Fruit fly (Drosophila melanogaster) whole organism, wandering third instar larva: ENCODE results near the gene Ets97D.
A peak's percentile ranks its signal among the peaks of the same experiment; 100 is the strongest.

Experiments used
- Abd-B ChIP-seq: fragments of >200 bp; optimal IDR thresholded peaks from 2 replicates; lab custom pipeline; 2017; ENCODE audit warnings: missing biosample characterization, missing genetic modification characterization
- CG32264 ChIP-seq: fragments of 200-800 bp; sonication (Bioruptor generic); optimal IDR thresholded peaks from 2 replicates; lab custom pipeline; 2016; ENCODE audit warnings: missing biosample characterization, missing genetic modification characterization
- CG9705 ChIP-seq: fragments of 200-800 bp; sonication (Bioruptor generic); optimal IDR thresholded peaks from 2 replicates; lab custom pipeline; 2018; ENCODE audit warnings: missing biosample characterization, mild to moderate bottlenecking, missing genetic modification characterization
- CrebA ChIP-seq: fragments of 200-800 bp; sonication (Bioruptor generic); optimal IDR thresholded peaks from 2 replicates; lab custom pipeline; 2016; ENCODE audit warnings: missing biosample characterization, mild to moderate bottlenecking, missing genetic modification characterization, borderline replicate concordance
- Dfd ChIP-seq: fragments of >200 bp; optimal IDR thresholded peaks from 2 replicates; lab custom pipeline; 2017; ENCODE audit warnings: missing biosample characterization, missing genetic modification characterization
- Dif ChIP-seq: fragments of 200-275, 200-300 bp; sonication (Bioruptor generic); optimal IDR thresholded peaks from 2 replicates; lab custom pipeline; 2018; ENCODE audit warnings: missing biosample characterization, missing genetic modification characterization; ENCODE audit not compliant: partially characterized antibody
- GATAd ChIP-seq: sonication (Bioruptor generic); optimal IDR thresholded peaks from 2 replicates; lab custom pipeline; 2016; ENCODE audit warnings: missing biosample characterization, missing genetic modification characterization
- HLH106 ChIP-seq: fragments of 200-800 bp; optimal IDR thresholded peaks from 3 replicates; lab custom pipeline; 2019; ENCODE audit warnings: missing biosample characterization, mild to moderate bottlenecking, missing genetic modification characterization, moderate library complexity
- Hnf4 ChIP-seq: fragments of 200-800 bp; sonication (Bioruptor generic); optimal IDR thresholded peaks from 2 replicates; lab custom pipeline; 2016; ENCODE audit warnings: missing biosample characterization, mild to moderate bottlenecking, missing genetic modification characterization
- Hr78 ChIP-seq: fragments of >200 bp; optimal IDR thresholded peaks from 2 replicates; lab custom pipeline; 2017; ENCODE audit warnings: missing biosample characterization, missing genetic modification characterization
- Hr83 ChIP-seq: fragments of 200-300 bp; sonication (Bioruptor generic); optimal IDR thresholded peaks from 2 replicates; lab custom pipeline; 2016; ENCODE audit warnings: missing biosample characterization, mild to moderate bottlenecking, missing genetic modification characterization, moderate library complexity; ENCODE audit not compliant: poor library complexity, severe bottlenecking
- Jra ChIP-seq: sonication (Bioruptor generic); optimal IDR thresholded peaks from 2 replicates; lab custom pipeline; 2016; ENCODE audit warnings: missing biosample characterization, missing genetic modification characterization
- Mio ChIP-seq: sonication (Bioruptor generic); optimal IDR thresholded peaks from 2 replicates; lab custom pipeline; 2016; ENCODE audit warnings: missing biosample characterization, missing genetic modification characterization
- Myc ChIP-seq: fragments of >200 bp; optimal IDR thresholded peaks from 2 replicates; lab custom pipeline; 2017
- OdsH ChIP-seq: fragments of 200-800 bp; sonication (Bioruptor generic); optimal IDR thresholded peaks from 2 replicates; lab custom pipeline; 2016; ENCODE audit warnings: missing biosample characterization, mild to moderate bottlenecking, missing genetic modification characterization
- Rel ChIP-seq, 2 experiments: fragments of 200-800 bp; sonication (Bioruptor generic) in 1 of 2; optimal IDR thresholded peaks; 2 replicates in 1 of 2; 3 replicates in 1 of 2; lab custom pipeline; 2016 to 2019; ENCODE audit warnings: mild to moderate bottlenecking in 2 of 2, missing biosample characterization in 2 of 2, missing genetic modification characterization in 2 of 2, moderate library complexity in 1 of 2
- Vsx2 ChIP-seq: fragments of 200-300, 225-300 bp; sonication (Bioruptor generic); optimal IDR thresholded peaks from 2 replicates; lab custom pipeline; 2018; ENCODE audit warnings: missing biosample characterization, missing genetic modification characterization; ENCODE audit not compliant: partially characterized antibody
- br ChIP-seq: fragments of 200-800 bp; sonication (Bioruptor generic); optimal IDR thresholded peaks from 2 replicates; lab custom pipeline; 2016; ENCODE audit warnings: missing biosample characterization, missing genetic modification characterization
- brk ChIP-seq: fragments of 200-800 bp; sonication (Bioruptor generic); optimal IDR thresholded peaks from 2 replicates; lab custom pipeline; 2016; ENCODE audit warnings: missing biosample characterization, mild to moderate bottlenecking, missing genetic modification characterization
- dl ChIP-seq, 2 experiments: fragments of 175-275, 200-275 bp in 1 of 2; fragments of 200-275 bp in 1 of 2; sonication (Bioruptor generic); optimal IDR thresholded peaks; lab custom pipeline; 2018; ENCODE audit warnings: mild to moderate bottlenecking in 2 of 2, missing biosample characterization in 2 of 2, missing genetic modification characterization in 2 of 2, moderate library complexity in 2 of 2; ENCODE audit not compliant: partially characterized antibody in 2 of 2, insufficient read depth in 1 of 2
- dmrt93B ChIP-seq: fragments of 200-800 bp; sonication (Bioruptor generic); optimal IDR thresholded peaks from 2 replicates; lab custom pipeline; 2018; ENCODE audit warnings: missing biosample characterization, mild to moderate bottlenecking, missing genetic modification characterization
- dsf ChIP-seq: sonication (Bioruptor generic); optimal IDR thresholded peaks from 2 replicates; lab custom pipeline; 2016; ENCODE audit warnings: missing biosample characterization, missing genetic modification characterization, borderline replicate concordance
- ey ChIP-seq: fragments of 200-800 bp; sonication (Bioruptor generic); optimal IDR thresholded peaks from 2 replicates; lab custom pipeline; 2016; ENCODE audit warnings: missing biosample characterization, missing genetic modification characterization
- foxo ChIP-seq, 2 experiments: fragments of 200-800 bp; sonication (Bioruptor generic); optimal IDR thresholded peaks; 2 replicates in 1 of 2; 3 replicates in 1 of 2; lab custom pipeline; 2016 to 2017; ENCODE audit warnings: missing biosample characterization in 2 of 2, missing genetic modification characterization in 2 of 2
- fru ChIP-seq: fragments of 200-800 bp; sonication (Bioruptor generic); optimal IDR thresholded peaks from 3 replicates; lab custom pipeline; 2016; ENCODE audit warnings: missing biosample characterization, mild to moderate bottlenecking, missing genetic modification characterization
- h ChIP-seq: fragments of 200-800 bp; sonication (Bioruptor generic); optimal IDR thresholded peaks from 3 replicates; lab custom pipeline; 2016; ENCODE audit warnings: missing biosample characterization, mild to moderate bottlenecking, missing genetic modification characterization
- jim ChIP-seq: fragments of 175-275, 200-325 bp; sonication (Bioruptor generic); optimal IDR thresholded peaks from 2 replicates; lab custom pipeline; 2016; ENCODE audit warnings: missing biosample characterization, mild to moderate bottlenecking, missing genetic modification characterization
- lola ChIP-seq: fragments of >200 bp; optimal IDR thresholded peaks from 2 replicates; lab custom pipeline; 2017; ENCODE audit warnings: missing biosample characterization, missing genetic modification characterization
- pan ChIP-seq: fragments of >200 bp; optimal IDR thresholded peaks from 2 replicates; lab custom pipeline; 2017
- psq ChIP-seq: fragments of 200-800 bp; sonication (Bioruptor generic); optimal IDR thresholded peaks from 3 replicates; lab custom pipeline; 2017; ENCODE audit warnings: missing biosample characterization, mild to moderate bottlenecking, missing genetic modification characterization, moderate library complexity
- rgr ChIP-seq: fragments of 200-800 bp; sonication (Bioruptor generic); optimal IDR thresholded peaks from 3 replicates; lab custom pipeline; 2016; ENCODE audit warnings: missing biosample characterization, mild to moderate bottlenecking, missing genetic modification characterization
- sage ChIP-seq: fragments of 200-800 bp; sonication (Bioruptor generic); optimal IDR thresholded peaks from 2 replicates; lab custom pipeline; 2016; ENCODE audit warnings: missing biosample characterization, mild to moderate bottlenecking, missing genetic modification characterization
- sv ChIP-seq: fragments of 200-800 bp; sonication (Bioruptor generic); optimal IDR thresholded peaks from 3 replicates; lab custom pipeline; 2016; ENCODE audit warnings: missing biosample characterization, missing genetic modification characterization
- tai ChIP-seq: sonication (Bioruptor generic); optimal IDR thresholded peaks from 2 replicates; lab custom pipeline; 2016; ENCODE audit warnings: missing biosample characterization, missing genetic modification characterization
- usp ChIP-seq: fragments of >200 bp; optimal IDR thresholded peaks from 2 replicates; lab custom pipeline; 2017; ENCODE audit warnings: missing biosample characterization, missing genetic modification characterization
- woc ChIP-seq: sonication (Bioruptor generic); optimal IDR thresholded peaks from 2 replicates; lab custom pipeline; 2016; ENCODE audit warnings: missing biosample characterization, mild to moderate bottlenecking, missing genetic modification characterization

Ets97D gene

DNA sequence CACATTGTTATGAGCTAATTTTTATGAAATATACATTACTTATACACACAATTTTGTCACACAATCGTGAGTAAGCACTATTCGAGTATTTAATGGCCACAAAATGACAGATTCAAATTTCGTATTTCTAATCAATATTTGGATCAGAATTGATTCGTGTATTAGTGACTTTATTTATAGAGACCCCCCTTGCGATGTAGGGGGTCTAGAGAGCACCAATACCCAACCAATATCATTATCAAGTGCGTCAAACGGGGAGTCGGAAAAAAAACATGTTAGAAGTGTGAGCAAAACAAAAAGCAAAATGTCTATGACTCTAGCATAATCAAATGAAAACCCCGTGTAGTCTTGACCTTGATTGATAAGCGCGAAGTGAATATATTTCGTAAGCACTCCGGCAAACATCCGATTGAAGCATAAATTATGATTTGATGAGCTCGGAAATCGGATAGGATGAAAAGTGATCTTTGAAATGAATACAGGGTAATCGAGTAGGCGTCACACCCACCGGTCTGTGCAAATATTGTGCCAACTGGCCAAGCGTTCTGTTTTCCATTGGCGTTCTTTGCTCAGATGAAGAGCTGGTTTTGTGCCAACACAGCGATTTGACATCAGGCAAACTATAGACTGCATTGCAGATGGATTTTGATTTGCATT, 39.6 kb upstream of the Ets97D start:
- TF ChIP-seq sv (GFP tag; lab: Kevin White, UChicago) = peak; percentile 10
- TF ChIP-seq jim (GFP tag; lab: Kevin White, UChicago) = no peak

DNA sequence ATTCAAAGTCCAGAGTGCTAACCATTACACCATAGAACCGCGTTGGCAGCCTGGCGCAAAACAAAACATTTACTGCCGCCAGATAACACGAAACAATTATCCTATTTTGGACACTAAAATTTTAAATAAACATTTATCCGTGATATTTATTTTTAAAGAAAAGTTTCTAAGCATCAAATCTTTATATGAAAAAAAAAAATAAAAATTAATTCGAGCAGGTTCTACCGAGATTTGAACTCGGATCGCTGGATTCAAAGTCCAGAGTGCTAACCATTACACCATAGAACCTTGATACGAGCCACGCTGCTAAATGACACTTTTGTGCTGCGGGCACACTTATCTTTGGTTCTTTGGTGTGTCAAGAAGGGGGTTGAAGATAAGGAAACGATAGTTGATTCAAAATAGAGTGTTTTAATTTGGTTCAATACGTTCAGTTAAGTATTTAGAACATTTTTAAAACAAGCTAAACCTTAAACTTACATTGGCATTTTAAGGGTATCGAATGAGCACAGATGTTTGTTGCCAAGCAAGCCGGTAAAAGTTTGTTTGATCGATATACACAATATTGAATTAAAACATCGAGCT, 34.7 kb upstream of the Ets97D start, which contains the start of gene Spag1:
Spag1 (plus strand) TSS at position 535 of the 585 bp plus-strand sequence.
- TF ChIP-seq Hr78 (no peak), foxo (GFP tag; optimal IDR thresholded peaks at IDR 0.05; lab: Kevin White, UChicago) (no peak), tai (GFP tag; lab: Kevin White, UChicago) (no peak), lola (GFP tag; lab: Kevin White, UChicago) (no peak), Vsx2 (no peak), Rel (GFP tag; optimal IDR thresholded peaks at IDR 0.05; lab: Kevin White, UChicago) (no peak), Rel (tag; optimal IDR thresholded peaks at IDR 0.05; lab: Kevin White, UChicago) (no peak), br (GFP tag; lab: Kevin White, UChicago) (no peak), h (no peak), Dif (GFP tag; lab: Kevin White, UChicago) (no peak), Jra (GFP tag; lab: Kevin White, UChicago) (peak; percentile 42), fru (GFP tag; lab: Kevin White, UChicago) (no peak), sage (GFP tag; lab: Kevin White, UChicago) (peak; percentile 72), CrebA (peak; percentile 95), CG9705 (GFP tag; lab: Kevin White, UChicago) (no peak), woc (peak; percentile 8), Myc (lab: Kevin White, UChicago) (no peak), brk (GFP tag; lab: Kevin White, UChicago) (peak; percentile 46), dmrt93B (GFP tag; lab: Kevin White, UChicago) (no peak), GATAd (GFP tag; lab: Kevin White, UChicago) (no peak), ey (GFP tag; lab: Kevin White, UChicago) (no peak), OdsH (GFP tag; lab: Kevin White, UChicago) (no peak), Hnf4 (GFP tag; lab: Kevin White, UChicago) (peak; percentile 75), pan (lab: Kevin White, UChicago) (no peak), psq (GFP tag; lab: Kevin White, UChicago) (no peak), dsf (GFP tag; lab: Kevin White, UChicago) (no peak), Mio (no peak), CG32264 (GFP tag; lab: Kevin White, UChicago) (peak; percentile 4), Dfd (GFP tag; lab: Kevin White, UChicago) (no peak), dl (GFP tag; optimal IDR thresholded peaks at IDR 0.05; lab: Kevin White, UChicago; ENCODE audit: insufficient read depth in 1 of 2, partially characterized antibody in 2 of 2) (no peak), jim (GFP tag; lab: Kevin White, UChicago) (no peak), sv (GFP tag; lab: Kevin White, UChicago) (no peak), rgr (GFP tag; lab: Kevin White, UChicago) (no peak)
- TF ChIP-seq, all 38 proteins: peak for 7

DNA sequence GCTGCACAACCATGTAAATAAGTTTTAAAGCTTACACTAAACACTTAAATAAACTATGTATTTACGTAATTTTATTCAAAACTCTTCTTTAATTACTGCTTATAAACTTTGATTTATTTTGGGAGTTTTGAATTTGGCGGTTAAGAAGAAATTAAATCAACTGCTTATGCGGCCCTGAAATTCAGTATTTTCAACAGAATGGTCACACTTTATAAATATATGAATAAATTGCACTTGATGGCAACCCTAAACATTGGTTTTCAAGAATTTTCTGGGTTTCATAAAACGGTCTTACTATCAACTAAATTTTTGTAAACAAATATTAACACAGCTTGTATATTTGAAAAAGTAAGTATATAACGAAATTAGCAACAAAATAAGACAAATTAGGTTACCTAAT, 32.5 kb upstream of the Ets97D start, which contains the start of gene CG14252:
CG14252 (plus strand) TSS at position 302 of the 400 bp plus-strand sequence.
- no peak for TF ChIP-seq Mio
- TF ChIP-seq Hr83 (GFP tag; lab: Kevin White, UChicago) = peak; percentile 36
- TF ChIP-seq Hnf4 (GFP tag; lab: Kevin White, UChicago) = peak; percentile 26
- TF ChIP-seq pan (lab: Kevin White, UChicago) = no peak
- no peak for TF ChIP-seq HLH106
- TF ChIP-seq usp = no peak
- TF ChIP-seq Hr78 = no peak
- TF ChIP-seq h = no peak
- TF ChIP-seq CG32264 (GFP tag; lab: Kevin White, UChicago) = no peak
- TF ChIP-seq woc = no peak
- TF ChIP-seq fru (GFP tag; lab: Kevin White, UChicago) = no peak
- TF ChIP-seq tai (GFP tag; lab: Kevin White, UChicago) = no peak
- no peak for TF ChIP-seq Rel (GFP tag; optimal IDR thresholded peaks at IDR 0.05; lab: Kevin White, UChicago)
- TF ChIP-seq Rel (tag; optimal IDR thresholded peaks at IDR 0.05; lab: Kevin White, UChicago) = peak; percentile 34
- no peak for TF ChIP-seq Jra (GFP tag; lab: Kevin White, UChicago)
- no peak for TF ChIP-seq sv (GFP tag; lab: Kevin White, UChicago)
- no peak for TF ChIP-seq Abd-B (GFP tag; lab: Kevin White, UChicago)
- no peak for TF ChIP-seq dsf (GFP tag; lab: Kevin White, UChicago)
- TF ChIP-seq, all 38 proteins: peak for 3
